Fruit fly (Drosophila melanogaster) whole organism, embryonic: Measurements from ENCODE around the gene CG14232.

Experiments used
- CG10462 ChIP-seq: fragments of 200-800 bp; sonication (Bioruptor generic); optimal IDR thresholded peaks from 2 replicates; lab custom pipeline; 2016; ENCODE audit warnings: missing biosample characterization, missing genetic modification characterization
- CG10654 ChIP-seq: fragments of 200-800 bp; sonication (Bioruptor generic); optimal IDR thresholded peaks from 2 replicates; lab custom pipeline; 2016; ENCODE audit warnings: missing biosample characterization, missing genetic modification characterization
- CG13287 ChIP-seq: fragments of 200-800 bp; sonication (Bioruptor generic); IDR thresholded peaks from 2 replicates; pipeline ENCODE4 v1.3.6; 2022; ENCODE audit warnings: missing biosample characterization, missing genetic modification characterization; ENCODE audit not compliant: partially characterized antibody
- CG13296 ChIP-seq: fragments of 200-800 bp; sonication (Bioruptor generic); optimal IDR thresholded peaks from 3 replicates; lab custom pipeline; 2018; ENCODE audit warnings: missing biosample characterization, mild to moderate bottlenecking, missing genetic modification characterization
- CG1602 ChIP-seq: fragments of 200-800 bp; sonication (Bioruptor generic); optimal IDR thresholded peaks from 3 replicates; lab custom pipeline; 2016; ENCODE audit warnings: missing biosample characterization, missing genetic modification characterization
- CG1647 ChIP-seq: fragments of 200-800 bp; sonication (Bioruptor generic); optimal IDR thresholded peaks from 3 replicates; lab custom pipeline; 2016; ENCODE audit warnings: missing biosample characterization, missing genetic modification characterization
- CG2116 ChIP-seq: fragments of 200-800 bp; sonication (Bioruptor generic); optimal IDR thresholded peaks from 3 replicates; lab custom pipeline; 2018; ENCODE audit warnings: missing biosample characterization, mild to moderate bottlenecking, missing genetic modification characterization
- CG2875 ChIP-seq: fragments of 200-800 bp; sonication (Bioruptor generic); optimal IDR thresholded peaks from 2 replicates; lab custom pipeline; 2017; ENCODE audit warnings: missing biosample characterization, mild to moderate bottlenecking, missing genetic modification characterization, missing genetic modification reagents
- CG32532 ChIP-seq: fragments of 200-800 bp; sonication (Bioruptor generic); IDR thresholded peaks from 2 replicates; pipeline ENCODE4 v1.3.6; 2022; ENCODE audit warnings: missing biosample characterization, missing genetic modification characterization
- CG4360 ChIP-seq: fragments of 200-800 bp; sonication (Bioruptor generic); IDR thresholded peaks from 2 replicates; pipeline ENCODE4 v1.3.6; 2022; ENCODE audit warnings: missing biosample characterization, missing genetic modification characterization
- CG6272 ChIP-seq: fragments of 200-800 bp; sonication (Bioruptor generic); IDR thresholded peaks from 2 replicates; pipeline ENCODE4 v1.3.6; 2022; ENCODE audit warnings: missing biosample characterization, missing genetic modification characterization
- CG7963 ChIP-seq: fragments of 200-800 bp; sonication (Bioruptor generic); IDR thresholded peaks from 3 replicates; pipeline ENCODE4 v1.3.6; 2022; ENCODE audit warnings: missing biosample characterization, missing genetic modification characterization; ENCODE audit not compliant: partially characterized antibody
- CG9932 ChIP-seq: fragments of 200-800 bp; sonication (Bioruptor generic); IDR thresholded peaks from 2 replicates; pipeline ENCODE4 v1.3.6; 2022; ENCODE audit warnings: missing biosample characterization, missing genetic modification characterization
- Dref ChIP-seq: fragments of 200-800 bp; sonication (Bioruptor generic); IDR thresholded peaks from 2 replicates; pipeline ENCODE4 v1.3.6; 2022; ENCODE audit warnings: missing biosample characterization, missing genetic modification characterization
- Ets97D ChIP-seq: fragments of 200-800 bp; sonication (Bioruptor generic); optimal IDR thresholded peaks from 3 replicates; lab custom pipeline; 2016; ENCODE audit warnings: missing biosample characterization, missing genetic modification characterization
- Fer1 ChIP-seq: fragments of 200-800 bp; sonication (Bioruptor generic); optimal IDR thresholded peaks from 2 replicates; lab custom pipeline; 2017; ENCODE audit warnings: missing biosample characterization, mild to moderate bottlenecking, missing genetic modification characterization
- HmgZ ChIP-seq: fragments of 200-800 bp; sonication (Bioruptor generic); optimal IDR thresholded peaks from 2 replicates; lab custom pipeline; 2018; ENCODE audit warnings: missing biosample characterization, mild to moderate bottlenecking, missing genetic modification characterization
- Hsf ChIP-seq: fragments of 200-800 bp; sonication (Bioruptor generic); optimal IDR thresholded peaks from 3 replicates; lab custom pipeline; 2016; ENCODE audit warnings: missing biosample characterization, missing genetic modification characterization
- MBD-R2 ChIP-seq: fragments of 200-800 bp; sonication (Bioruptor generic); IDR thresholded peaks from 2 replicates; pipeline ENCODE4 v1.3.6; 2022; ENCODE audit warnings: missing biosample characterization, missing genetic modification characterization
- Mrtf ChIP-seq: fragments of 200-800 bp; sonication (Bioruptor generic); IDR thresholded peaks from 3 replicates; pipeline ENCODE4 v1.3.6; 2022; ENCODE audit warnings: missing biosample characterization, missing genetic modification characterization
- NC2α ChIP-seq: fragments of 200-800 bp; sonication (Bioruptor generic); optimal IDR thresholded peaks from 2 replicates; lab custom pipeline; 2016; ENCODE audit warnings: missing biosample characterization, missing genetic modification characterization
- Ptx1 ChIP-seq: fragments of 200-800 bp; sonication (Bioruptor generic); IDR thresholded peaks from 2 replicates; pipeline ENCODE4 v1.3.6; 2022; ENCODE audit warnings: missing biosample characterization, missing genetic modification characterization
- Rfx ChIP-seq: fragments of 200-800 bp; sonication (Bioruptor generic); IDR thresholded peaks from 2 replicates; pipeline ENCODE4 v1.3.6; 2022; ENCODE audit warnings: missing biosample characterization, missing genetic modification characterization
- Scr ChIP-seq: fragments of 200-800 bp; sonication (Bioruptor generic); IDR thresholded peaks from 2 replicates; pipeline ENCODE4 v1.3.6; 2022; ENCODE audit warnings: missing biosample characterization, missing genetic modification characterization; ENCODE audit not compliant: partially characterized antibody
- Sox100B ChIP-seq: fragments of 200-800 bp; sonication (Bioruptor generic); optimal IDR thresholded peaks from 3 replicates; lab custom pipeline; 2018; ENCODE audit warnings: missing biosample characterization, mild to moderate bottlenecking, missing genetic modification characterization
- Taf1 ChIP-seq: fragments of 200-800 bp; sonication (Bioruptor generic); IDR thresholded peaks from 2 replicates; pipeline ENCODE4 v1.3.6; 2022; ENCODE audit warnings: missing biosample characterization, missing genetic modification characterization
- ab ChIP-seq: fragments of 200-800 bp; sonication (Bioruptor generic); optimal IDR thresholded peaks from 2 replicates; lab custom pipeline; 2016; ENCODE audit warnings: missing biosample characterization, missing genetic modification characterization
- amos ChIP-seq: fragments of 200-800 bp; sonication (Bioruptor generic); IDR thresholded peaks from 2 replicates; pipeline ENCODE4 v1.3.6; 2022; ENCODE audit warnings: missing biosample characterization, missing genetic modification characterization; ENCODE audit not compliant: partially characterized antibody
- ato ChIP-seq: fragments of 200-800 bp; sonication (Bioruptor generic); IDR thresholded peaks from 2 replicates; pipeline ENCODE4 v1.3.6; 2022; ENCODE audit warnings: missing biosample characterization, missing genetic modification characterization; ENCODE audit not compliant: partially characterized antibody
- az2 ChIP-seq: fragments of 200-800 bp; sonication (Bioruptor generic); optimal IDR thresholded peaks from 3 replicates; lab custom pipeline; 2016; ENCODE audit warnings: missing biosample characterization, missing genetic modification characterization
- bab2 ChIP-seq: fragments of 200-800 bp; sonication (Bioruptor generic); optimal IDR thresholded peaks from 2 replicates; lab custom pipeline; 2016; ENCODE audit warnings: missing biosample characterization, missing genetic modification characterization
- chif ChIP-seq, 2 experiments: fragments of 200-800 bp; sonication (Bioruptor generic); optimal IDR thresholded peaks; 3 replicates each; lab custom pipeline; 2016; ENCODE audit warnings: missing biosample characterization in 2 of 2, missing genetic modification characterization in 2 of 2
- chinmo ChIP-seq: fragments of 200-800 bp; sonication (Bioruptor generic); IDR thresholded peaks from 4 replicates; pipeline ENCODE4 v1.3.6; 2022; ENCODE audit warnings: missing biosample characterization, missing genetic modification characterization; ENCODE audit not compliant: partially characterized antibody
- crc ChIP-seq: fragments of 200-800 bp; sonication (Bioruptor generic); optimal IDR thresholded peaks from 2 replicates; lab custom pipeline; 2016; ENCODE audit warnings: missing biosample characterization, missing genetic modification characterization
- gro ChIP-seq: fragments of 200-800 bp; sonication (Bioruptor generic); optimal IDR thresholded peaks from 2 replicates; lab custom pipeline; 2016; ENCODE audit warnings: missing biosample characterization, missing genetic modification characterization
- ham ChIP-seq: fragments of 200-800 bp; sonication (Bioruptor generic); IDR thresholded peaks from 2 replicates; pipeline ENCODE4 v1.3.6; 2022; ENCODE audit warnings: missing biosample characterization, missing genetic modification characterization
- her ChIP-seq: fragments of 200-800 bp; sonication (Bioruptor generic); optimal IDR thresholded peaks from 2 replicates; lab custom pipeline; 2016; ENCODE audit warnings: missing biosample characterization, missing genetic modification characterization
- inv ChIP-seq: fragments of 200-800 bp; sonication (Bioruptor generic); IDR thresholded peaks from 2 replicates; pipeline ENCODE4 v1.3.6; 2022; ENCODE audit warnings: missing biosample characterization, missing genetic modification characterization; ENCODE audit not compliant: partially characterized antibody
- lab ChIP-seq: fragments of 200-800 bp; sonication (Bioruptor generic); optimal IDR thresholded peaks from 3 replicates; lab custom pipeline; 2017; ENCODE audit warnings: missing biosample characterization, missing genetic modification characterization, mild to moderate bottlenecking, moderate library complexity, missing genetic modification reagents
- luna ChIP-seq: fragments of 200-800 bp; sonication (Bioruptor generic); optimal IDR thresholded peaks from 2 replicates; lab custom pipeline; 2016; ENCODE audit warnings: missing biosample characterization, missing genetic modification characterization
- onecut ChIP-seq: fragments of 200-800 bp; sonication (Bioruptor generic); IDR thresholded peaks from 2 replicates; pipeline ENCODE4 v1.3.6; 2022; ENCODE audit warnings: missing biosample characterization, missing genetic modification characterization
- pho ChIP-seq: fragments of 200-800 bp; sonication (Bioruptor generic); optimal IDR thresholded peaks from 2 replicates; lab custom pipeline; 2016; ENCODE audit warnings: missing biosample characterization, missing genetic modification characterization
- phol ChIP-seq: fragments of 200-800 bp; sonication (Bioruptor generic); optimal IDR thresholded peaks from 3 replicates; lab custom pipeline; 2018; ENCODE audit warnings: missing biosample characterization, mild to moderate bottlenecking, missing genetic modification characterization, moderate library complexity
- pita ChIP-seq: fragments of 200-800 bp; sonication (Bioruptor generic); optimal IDR thresholded peaks from 2 replicates; lab custom pipeline; 2017; ENCODE audit warnings: missing biosample characterization, mild to moderate bottlenecking, missing genetic modification characterization
- rib ChIP-seq: fragments of 200-800 bp; sonication (Bioruptor generic); IDR thresholded peaks from 2 replicates; pipeline ENCODE4 v1.3.6; 2022; ENCODE audit warnings: missing biosample characterization, missing genetic modification characterization
- row ChIP-seq: fragments of 200-800 bp; sonication (Bioruptor generic); IDR thresholded peaks from 3 replicates; pipeline ENCODE4 v1.3.6; 2022; ENCODE audit warnings: missing biosample characterization, missing genetic modification characterization
- slbo ChIP-seq: fragments of 200-800 bp; sonication (Bioruptor generic); IDR thresholded peaks from 2 replicates; pipeline ENCODE4 v1.3.6; 2022; ENCODE audit warnings: missing biosample characterization, missing genetic modification characterization
- zf30C ChIP-seq: fragments of 200-800 bp; sonication (Bioruptor generic); optimal IDR thresholded peaks from 3 replicates; lab custom pipeline; 2018; ENCODE audit warnings: missing biosample characterization, mild to moderate bottlenecking, missing genetic modification characterization

CG14232 gene

dm6 chrX:19665684-19666141 is 38.3 kb downstream of the CG14232 start (continued):
- no peak for TF ChIP-seq CG13296 (GFP tag; lab: Kevin White, UChicago)
- peak; percentile 31 for TF ChIP-seq onecut (GFP tag; lab: Robert Waterston, UW)
- peak in 1 of 2 experiments; percentile 8 for TF ChIP-seq chif (GFP tag; optimal IDR thresholded peaks at IDR 0.05; lab: Kevin White, UChicago)
- no peak for TF ChIP-seq Sox100B (GFP tag; lab: Kevin White, UChicago)
- no peak for TF ChIP-seq pho (GFP tag; lab: Kevin White, UChicago)
- TF ChIP-seq CG1647 (GFP tag; lab: Kevin White, UChicago) = no peak
- TF ChIP-seq Taf1 (GFP tag; lab: Robert Waterston, UW) = no peak
- no peak for TF ChIP-seq CG10462 (GFP tag; lab: Kevin White, UChicago)
- TF ChIP-seq CG32532 (GFP tag; lab: Robert Waterston, UW) = peak; percentile 78
- peak; percentile 67 for TF ChIP-seq Ptx1 (GFP tag; lab: Robert Waterston, UW)
- TF ChIP-seq MBD-R2 (GFP tag; lab: Robert Waterston, UW) = 0 out of 2 replicates have a peak, but pooled peaks have one; percentile 23
- no peak for TF ChIP-seq ham
- TF ChIP-seq CG1602 (GFP tag; lab: Kevin White, UChicago) = no peak
- TF ChIP-seq CG9932 (GFP tag; lab: Robert Waterston, UW) = peak; percentile 84
- peak; percentile 47; the same call in 2 of the 3 replicates for TF ChIP-seq Mrtf (GFP tag; lab: Robert Waterston, UW)
- TF ChIP-seq CG2875 (GFP tag; lab: Kevin White, UChicago) = no peak
- TF ChIP-seq CG6272 (GFP tag; lab: Robert Waterston, UW) = peak; percentile 71
- peak; percentile 42; the same call in 1 of the 2 replicates for TF ChIP-seq Scr (GFP tag; lab: Robert Waterston, UW)
- TF ChIP-seq bab2 = peak; percentile 22
- TF ChIP-seq her (GFP tag; lab: Kevin White, UChicago) = no peak
- TF ChIP-seq Hsf (GFP tag; lab: Kevin White, UChicago) = peak; percentile 22
- no peak for TF ChIP-seq crc (GFP tag; lab: Kevin White, UChicago)
- no peak for TF ChIP-seq luna (GFP tag; lab: Kevin White, UChicago)
- TF ChIP-seq ab (GFP tag; lab: Kevin White, UChicago) = no peak
- TF ChIP-seq pita (GFP tag; lab: Kevin White, UChicago) = no peak
- no peak for TF ChIP-seq gro (GFP tag; lab: Kevin White, UChicago)
- TF ChIP-seq az2 (GFP tag; lab: Kevin White, UChicago) = peak; percentile 7
- no peak for TF ChIP-seq Fer1 (GFP tag; lab: Kevin White, UChicago)
- TF ChIP-seq CG4360 (GFP tag; lab: Robert Waterston, UW) = 0 out of 2 replicates have a peak, but pooled peaks have one; percentile 10
- TF ChIP-seq rib (GFP tag; lab: Robert Waterston, UW) = 0 out of 2 replicates have a peak, but pooled peaks have one; percentile 13
- peak; percentile 96 for TF ChIP-seq row (GFP tag; lab: Robert Waterston, UW)
- TF ChIP-seq zf30C = no peak
- peak; percentile 1 for TF ChIP-seq phol (tag; lab: Kevin White, UChicago)
- TF ChIP-seq NC2α (GFP tag; lab: Kevin White, UChicago) = no peak

- peak; percentile 3 for TF ChIP-seq HmgZ (tag; lab: Kevin White, UChicago)
- peak; percentile 45 for TF ChIP-seq MBD-R2 (GFP tag; lab: Robert Waterston, UW)
- TF ChIP-seq CG10654 (GFP tag; lab: Kevin White, UChicago) = no peak
- peak; percentile 84 for TF ChIP-seq CG13287
- peak; percentile 87 for TF ChIP-seq amos (GFP tag; lab: Robert Waterston, UW)
- TF ChIP-seq chinmo (GFP tag; lab: Robert Waterston, UW) = 0 out of 4 replicates have a peak, but pooled peaks have one; percentile 52
- peak; percentile 33 for TF ChIP-seq Ets97D (GFP tag; lab: Kevin White, UChicago)
- TF ChIP-seq ato (GFP tag; lab: Robert Waterston, UW) = peak; percentile 64
- peak; percentile 72 for TF ChIP-seq inv (GFP tag; lab: Robert Waterston, UW)
- TF ChIP-seq CG7963 (GFP tag; lab: Robert Waterston, UW) = peak; percentile 57; the same call in 1 of the 3 replicates
- TF ChIP-seq Dref = peak; percentile 66
- peak; percentile 40 for TF ChIP-seq CG2116 (GFP tag; lab: Kevin White, UChicago)
- peak; percentile 16; the same call in 1 of the 2 replicates for TF ChIP-seq Rfx (GFP tag; lab: Robert Waterston, UW)
- TF ChIP-seq lab (GFP tag; lab: Kevin White, UChicago) = peak; percentile 25
- TF ChIP-seq slbo (GFP tag; lab: Robert Waterston, UW) = peak; percentile 44; the same call in 1 of the 2 replicates
Measured at dm6 chrX:19663859-19664728, 40.0 kb downstream of the CG14232 start, which contains the start of the genes CG14223 and Ssu72. CG14223 (minus strand) TSS chrX:19663971. Ssu72 (plus strand) TSS chrX:19664561.
